Fruit fly (Drosophila melanogaster): ENCODE results near the gene CG42724.

Gene CG42724

dm6 chr3R:6354408-6354807 lies 13.7 kb downstream of the CG42724 start:
- TF ChIP-seq Myc (optimal IDR thresholded peaks at IDR 0.05) (no peak), Sin3A (optimal IDR thresholded peaks at IDR 0.05) (no peak), ttk (optimal IDR thresholded peaks at IDR 0.05) (no peak), h (optimal IDR thresholded peaks at IDR 0.05) (no peak), insv (optimal IDR thresholded peaks at IDR 0.05) (no peak), psq (optimal IDR thresholded peaks at IDR 0.05) (no peak)

dm6 chr3R:6353624-6354352 lies 14.3 kb downstream of the CG42724 start:
- TF ChIP-seq insv (optimal IDR thresholded peaks at IDR 0.05), result no peak
- no peak for TF ChIP-seq psq (optimal IDR thresholded peaks at IDR 0.05)
- no peak for TF ChIP-seq Sin3A (optimal IDR thresholded peaks at IDR 0.05)
- TF ChIP-seq h (optimal IDR thresholded peaks at IDR 0.05), result no peak
- TF ChIP-seq Myc (optimal IDR thresholded peaks at IDR 0.05), result no peak
- TF ChIP-seq ttk (optimal IDR thresholded peaks at IDR 0.05), result no peak

DNA sequence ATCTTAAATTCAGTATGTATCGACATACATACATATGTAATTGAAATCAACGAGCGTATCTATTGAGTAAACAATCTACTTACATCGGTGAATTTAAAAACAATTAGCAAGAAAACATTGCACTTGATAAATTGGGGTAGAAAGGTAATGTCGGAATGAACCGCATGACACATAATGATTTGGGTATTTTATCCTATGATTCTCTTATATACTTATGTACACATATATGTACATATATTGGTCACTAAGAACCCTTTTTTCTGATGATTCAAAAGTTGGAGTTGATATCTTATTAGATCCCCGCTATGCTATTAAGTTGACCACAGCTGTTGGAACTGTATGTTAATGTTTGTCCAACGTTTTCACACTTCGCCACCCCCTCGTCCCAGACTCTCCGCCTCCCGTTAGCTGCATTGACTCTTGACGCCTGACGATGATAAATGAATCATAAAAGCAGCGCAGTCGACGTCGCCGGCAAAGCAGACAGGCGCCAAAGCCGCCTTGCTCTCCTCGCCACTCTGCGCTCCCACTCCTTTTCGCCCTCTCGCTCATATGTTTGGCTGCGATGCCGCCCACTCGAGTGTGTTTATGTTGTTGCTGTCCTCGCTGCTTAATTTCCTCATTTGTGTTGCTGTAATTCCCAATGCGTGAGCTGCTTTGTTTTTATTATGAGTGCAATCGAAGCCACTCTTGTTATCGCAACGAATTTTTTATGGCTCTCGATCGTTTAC lies 15.0 kb downstream of the CG42724 start:
- TF ChIP-seq ttk (optimal IDR thresholded peaks at IDR 0.05), result no peak
- no peak for TF ChIP-seq Myc (optimal IDR thresholded peaks at IDR 0.05)

DNA sequence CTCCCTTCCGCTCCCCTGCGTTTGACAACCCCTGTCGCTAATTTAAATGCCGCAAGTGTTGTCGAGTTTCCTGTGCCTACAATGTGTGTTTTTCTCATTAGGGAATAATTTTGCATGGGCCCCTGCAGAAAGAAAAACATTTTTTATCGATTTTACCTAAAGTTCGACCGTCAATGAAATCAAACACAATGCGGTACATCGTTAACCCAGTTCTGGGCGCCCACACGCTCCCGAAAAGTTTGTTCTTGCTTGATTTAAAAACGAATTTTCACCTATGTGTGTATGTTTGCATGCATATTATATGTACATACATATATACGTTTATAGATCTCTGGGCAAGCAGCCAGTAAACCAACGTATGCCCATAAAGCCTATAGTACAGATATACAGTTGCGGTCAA lies 15.7 kb downstream of the CG42724 start:
- TF ChIP-seq Sin3A (optimal IDR thresholded peaks at IDR 0.05), result no peak
- no peak for TF ChIP-seq h (optimal IDR thresholded peaks at IDR 0.05)
- TF ChIP-seq ttk (optimal IDR thresholded peaks at IDR 0.05), result no peak
- no peak for TF ChIP-seq insv (optimal IDR thresholded peaks at IDR 0.05)
- no peak for TF ChIP-seq Myc (optimal IDR thresholded peaks at IDR 0.05)
- TF ChIP-seq psq (optimal IDR thresholded peaks at IDR 0.05), result no peak

- no peak for TF ChIP-seq Sin3A (optimal IDR thresholded peaks at IDR 0.05)
- TF ChIP-seq Myc (optimal IDR thresholded peaks at IDR 0.05), result no peak
- no peak for TF ChIP-seq ttk (optimal IDR thresholded peaks at IDR 0.05)
- no peak for TF ChIP-seq insv (optimal IDR thresholded peaks at IDR 0.05)
- no peak for TF ChIP-seq h (optimal IDR thresholded peaks at IDR 0.05)
- no peak for TF ChIP-seq psq (optimal IDR thresholded peaks at IDR 0.05)
Measured at dm6 chr3R:6351696-6352378, 16.3 kb downstream of the CG42724 start.

DNA sequence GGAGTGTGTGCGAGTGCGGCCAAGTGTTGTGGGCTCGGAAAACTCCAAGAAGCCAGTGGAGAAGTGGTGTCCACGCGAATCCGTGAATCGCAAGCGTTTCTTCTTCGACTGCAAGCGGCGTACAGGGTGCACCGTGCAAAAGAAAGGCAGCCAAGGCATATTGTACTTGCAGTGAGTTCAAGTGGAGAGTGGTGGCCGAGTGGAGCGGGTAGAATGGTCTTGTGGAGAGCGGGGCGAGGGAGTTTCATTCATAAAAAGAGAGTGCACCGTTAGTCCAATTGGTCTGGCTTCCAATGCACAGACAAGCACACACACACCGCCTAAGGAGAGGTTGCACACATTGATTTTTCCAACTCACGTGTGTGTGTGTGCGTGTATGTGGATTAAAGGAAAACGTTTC lies 16.9 kb downstream of the CG42724 start:
- TF ChIP-seq ttk (optimal IDR thresholded peaks at IDR 0.05) (no peak), Sin3A (optimal IDR thresholded peaks at IDR 0.05) (no peak), psq (optimal IDR thresholded peaks at IDR 0.05) (no peak), insv (optimal IDR thresholded peaks at IDR 0.05) (no peak), h (optimal IDR thresholded peaks at IDR 0.05) (no peak), Myc (optimal IDR thresholded peaks at IDR 0.05) (no peak)

- TF ChIP-seq h (optimal IDR thresholded peaks at IDR 0.05) (no peak), Sin3A (optimal IDR thresholded peaks at IDR 0.05) (no peak), ttk (optimal IDR thresholded peaks at IDR 0.05) (no peak), insv (optimal IDR thresholded peaks at IDR 0.05) (no peak), Myc (optimal IDR thresholded peaks at IDR 0.05) (no peak), psq (optimal IDR thresholded peaks at IDR 0.05) (no peak)
Measured at dm6 chr3R:6350755-6351154, 17.3 kb downstream of the CG42724 start, which contains the start of gene Pak. Gene Pak, plus strand, starts transcription at chr3R:6350896.

dm6 chr3R:6348943-6349342 lies 19.1 kb downstream of the CG42724 start, which contains the start of gene Hr83:
Gene Hr83, plus strand, starts transcription at chr3R:6349243.
- no peak for TF ChIP-seq Myc (optimal IDR thresholded peaks at IDR 0.05)
- TF ChIP-seq h (optimal IDR thresholded peaks at IDR 0.05), result no peak
- no peak for TF ChIP-seq ttk (optimal IDR thresholded peaks at IDR 0.05)
- TF ChIP-seq insv (optimal IDR thresholded peaks at IDR 0.05), result no peak
- TF ChIP-seq Sin3A (optimal IDR thresholded peaks at IDR 0.05), result no peak
- no peak for TF ChIP-seq psq (optimal IDR thresholded peaks at IDR 0.05)

DNA sequence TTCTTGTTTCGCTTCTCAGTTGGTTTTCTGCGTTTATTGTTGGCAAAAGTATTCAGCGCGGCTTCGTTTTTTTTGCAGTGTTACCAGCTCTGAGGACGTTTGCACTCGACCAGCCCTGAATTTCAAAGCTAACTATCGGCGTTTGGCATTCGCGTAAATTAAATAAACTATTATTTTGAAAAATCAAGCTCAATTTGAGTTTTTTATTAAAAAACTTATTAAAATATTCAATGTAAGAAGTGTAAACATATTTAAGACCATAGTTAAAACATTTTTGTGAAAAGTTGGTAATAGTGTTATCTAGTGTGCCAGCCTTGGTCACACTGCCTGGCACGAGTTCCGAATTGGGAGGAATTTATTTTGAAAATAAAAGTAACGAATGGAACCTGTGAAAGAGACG lies 22.3 kb downstream of the CG42724 start, which contains the start of the genes SmD2 and CG18048:
TSS of gene SmD2 (minus strand) at position 98 of the 400 bp plus-strand sequence.
TSS of gene CG18048 (plus strand) at position 298 of the 400 bp plus-strand sequence.
- TF ChIP-seq psq (optimal IDR thresholded peaks at IDR 0.05), result no peak

dm6 chr3R:6343396-6344239 lies 24.5 kb downstream of the CG42724 start, which contains the start of gene CG17919:
Gene CG17919, plus strand, starts transcription at chr3R:6344029.
- no peak for TF ChIP-seq psq (optimal IDR thresholded peaks at IDR 0.05)
- TF ChIP-seq Myc (optimal IDR thresholded peaks at IDR 0.05), result no peak
- TF ChIP-seq ttk (optimal IDR thresholded peaks at IDR 0.05), result no peak
- no peak for TF ChIP-seq Sin3A (optimal IDR thresholded peaks at IDR 0.05)

DNA sequence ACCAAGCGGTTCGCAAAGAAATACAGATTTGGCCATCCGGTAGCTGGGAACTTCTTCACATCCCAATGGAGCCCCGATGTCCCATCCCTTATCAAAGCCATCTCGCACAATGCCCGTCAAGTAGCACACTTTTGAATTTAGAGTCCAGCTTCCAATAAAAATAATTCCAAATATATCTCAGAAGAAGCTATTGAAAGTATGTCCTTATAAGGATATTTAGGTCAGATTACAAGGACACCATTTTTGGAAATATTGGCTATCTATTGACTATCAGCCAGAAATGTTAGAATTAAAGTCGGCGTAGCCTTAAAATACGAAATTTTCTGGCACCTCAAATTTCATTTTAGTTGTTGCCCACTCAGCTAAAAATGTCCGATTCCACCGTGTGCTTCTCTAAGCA lies 25.4 kb downstream of the CG42724 start, which contains the start of gene CG10298:
TSS of gene CG10298 (plus strand) at position 301 of the 400 bp plus-strand sequence.
- TF ChIP-seq insv (optimal IDR thresholded peaks at IDR 0.05) (no peak), psq (optimal IDR thresholded peaks at IDR 0.05) (no peak), Myc (optimal IDR thresholded peaks at IDR 0.05) (no peak), h (optimal IDR thresholded peaks at IDR 0.05) (no peak), Sin3A (optimal IDR thresholded peaks at IDR 0.05) (no peak)

All from Kc167 (cell line).